Fruit fly (Drosophila melanogaster): ENCODE data around the gene CG9515.

- no peak for TF ChIP-seq CG7745 (tag; optimal IDR thresholded peaks at IDR 0.05)
- no peak for TF ChIP-seq NC2β (GFP tag; optimal IDR thresholded peaks at IDR 0.05)
- no peak for TF ChIP-seq CG9437 (GFP tag; optimal IDR thresholded peaks at IDR 0.05)
- no peak for TF ChIP-seq CG9817 (tag; optimal IDR thresholded peaks at IDR 0.05)
- TF ChIP-seq CG18262 (tag; optimal IDR thresholded peaks at IDR 0.05) = no peak
- TF ChIP-seq wdn (GFP tag; IDR thresholded peaks at IDR 0.05) = no peak
- TF ChIP-seq CG42726 (GFP tag; IDR thresholded peaks at IDR 0.05; ENCODE audit: partially characterized antibody) = no peak
- TF ChIP-seq tio (GFP tag; optimal IDR thresholded peaks at IDR 0.05) = no peak
- TF ChIP-seq CG8478 (optimal IDR thresholded peaks at IDR 0.05) = no peak
- TF ChIP-seq Dip3 (GFP tag; optimal IDR thresholded peaks at IDR 0.05) = no peak
- TF ChIP-seq cato (GFP tag; optimal IDR thresholded peaks at IDR 0.05; ENCODE audit: borderline replicate concordance) = no peak
These were observed 36.8 kb downstream of the CG9515 start for dm6 chr2L:8906279-8906678.
